Fruit fly (Drosophila melanogaster) whole organism, embryonic: Measurements from ENCODE around the gene Iyd.

ENCODE experiments used
- ATbp ChIP-seq: fragments of 200-800 bp; sonication (Bioruptor generic); optimal IDR thresholded peaks from 2 replicates; lab custom pipeline; 2017; ENCODE audit warnings: missing biosample characterization, mild to moderate bottlenecking, missing genetic modification characterization, missing genetic modification reagents
- Abd-B ChIP-seq: fragments of 200-800 bp; sonication (Bioruptor generic); optimal IDR thresholded peaks from 2 replicates; lab custom pipeline; 2018; ENCODE audit warnings: missing biosample characterization, mild to moderate bottlenecking, missing genetic modification characterization, moderate library complexity
- Asciz ChIP-seq: fragments of 200-800 bp; sonication (Bioruptor generic); optimal IDR thresholded peaks from 2 replicates; lab custom pipeline; 2017; ENCODE audit warnings: missing biosample characterization, mild to moderate bottlenecking, missing genetic modification characterization, missing genetic modification reagents
- Bgb ChIP-seq: fragments of 200-800 bp; sonication (Bioruptor generic); IDR thresholded peaks from 2 replicates; pipeline ENCODE4 v1.3.6; 2022; ENCODE audit warnings: missing biosample characterization, missing genetic modification characterization; ENCODE audit not compliant: partially characterized antibody
- CG10431 ChIP-seq: fragments of 200-800 bp; sonication (Bioruptor generic); optimal IDR thresholded peaks from 3 replicates; lab custom pipeline; 2018; ENCODE audit warnings: missing biosample characterization, mild to moderate bottlenecking, missing genetic modification characterization
- CG13287 ChIP-seq: fragments of 200-800 bp; sonication (Bioruptor generic); IDR thresholded peaks from 2 replicates; pipeline ENCODE4 v1.3.6; 2022; ENCODE audit warnings: missing biosample characterization, missing genetic modification characterization; ENCODE audit not compliant: partially characterized antibody
- CG15514 ChIP-seq: fragments of 200-800 bp; sonication (Bioruptor generic); optimal IDR thresholded peaks from 3 replicates; lab custom pipeline; 2017; ENCODE audit warnings: missing biosample characterization, missing genetic modification characterization, mild to moderate bottlenecking, moderate library complexity, missing genetic modification reagents
- CG17568 ChIP-seq: fragments of 200-800 bp; sonication (Bioruptor generic); optimal IDR thresholded peaks from 2 replicates; lab custom pipeline; 2018; ENCODE audit warnings: missing biosample characterization, mild to moderate bottlenecking, missing genetic modification characterization, moderate library complexity
- CG2678 ChIP-seq: fragments of 200-800 bp; sonication (Bioruptor generic); optimal IDR thresholded peaks from 3 replicates; lab custom pipeline; 2019; ENCODE audit warnings: missing biosample characterization, mild to moderate bottlenecking, missing genetic modification characterization, moderate library complexity
- CG2712 ChIP-seq: fragments of 200-800 bp; optimal IDR thresholded peaks from 3 replicates; lab custom pipeline; 2019; ENCODE audit warnings: missing biosample characterization, mild to moderate bottlenecking, missing genetic modification characterization, moderate library complexity
- CG30431 ChIP-seq: fragments of 200-800 bp; sonication (Bioruptor generic); optimal IDR thresholded peaks from 2 replicates; lab custom pipeline; 2017; ENCODE audit warnings: missing biosample characterization, missing genetic modification characterization
- CG3995 ChIP-seq: fragments of 200-800 bp; sonication (Bioruptor generic); optimal IDR thresholded peaks from 3 replicates; lab custom pipeline; 2016; ENCODE audit warnings: missing biosample characterization, missing genetic modification characterization
- CG7987 ChIP-seq: fragments of 200-800 bp; sonication (Bioruptor generic); optimal IDR thresholded peaks from 2 replicates; lab custom pipeline; 2018; ENCODE audit warnings: missing biosample characterization, mild to moderate bottlenecking, missing genetic modification characterization, moderate library complexity
- CG8359 ChIP-seq: fragments of 200-800 bp; sonication (Bioruptor generic); optimal IDR thresholded peaks from 2 replicates; lab custom pipeline; 2017; ENCODE audit warnings: missing biosample characterization, mild to moderate bottlenecking, missing genetic modification characterization, borderline replicate concordance
- CHES-1-like ChIP-seq: fragments of 200-800 bp; sonication (Bioruptor generic); optimal IDR thresholded peaks from 2 replicates; lab custom pipeline; 2016; ENCODE audit warnings: missing biosample characterization, missing genetic modification characterization
- CTCF ChIP-seq: fragments of 200-800 bp; sonication (Bioruptor generic); optimal IDR thresholded peaks from 2 replicates; lab custom pipeline; 2017; ENCODE audit warnings: missing biosample characterization, mild to moderate bottlenecking, missing genetic modification characterization, moderate library complexity
- D19B ChIP-seq: fragments of 200-800 bp; sonication (Bioruptor generic); optimal IDR thresholded peaks from 2 replicates; lab custom pipeline; 2017; ENCODE audit warnings: missing biosample characterization, mild to moderate bottlenecking, missing genetic modification characterization
- Drgx ChIP-seq: fragments of 200-800 bp; sonication (Bioruptor generic); IDR thresholded peaks from 2 replicates; pipeline ENCODE4 v1.3.6; 2022; ENCODE audit warnings: missing biosample characterization, missing genetic modification characterization
- Jarid2 ChIP-seq: fragments of 200-800 bp; sonication (Bioruptor generic); optimal IDR thresholded peaks from 3 replicates; lab custom pipeline; 2017; ENCODE audit warnings: mild to moderate bottlenecking, missing biosample characterization, missing genetic modification reagents, missing genetic modification characterization
- Pdp1 ChIP-seq, 2 experiments: fragments of 200-800 bp; sonication (Bioruptor generic); optimal IDR thresholded peaks; 3 replicates each; lab custom pipeline; 2016; ENCODE audit warnings: missing biosample characterization in 2 of 2, missing genetic modification characterization in 2 of 2, mild to moderate bottlenecking in 1 of 2, moderate library complexity in 1 of 2
- Ravus ChIP-seq: fragments of 200-800 bp; sonication (Bioruptor generic); IDR thresholded peaks from 2 replicates; pipeline ENCODE4 v1.3.6; 2022; ENCODE audit warnings: missing biosample characterization, missing genetic modification characterization
- Rx ChIP-seq: fragments of 200-800 bp; sonication (Bioruptor generic); IDR thresholded peaks from 2 replicates; pipeline ENCODE4 v1.3.6; 2022; ENCODE audit warnings: missing biosample characterization, missing genetic modification characterization
- Taf1 ChIP-seq: fragments of 200-800 bp; sonication (Bioruptor generic); IDR thresholded peaks from 2 replicates; pipeline ENCODE4 v1.3.6; 2022; ENCODE audit warnings: missing biosample characterization, missing genetic modification characterization
- amos ChIP-seq: fragments of 200-800 bp; sonication (Bioruptor generic); IDR thresholded peaks from 2 replicates; pipeline ENCODE4 v1.3.6; 2022; ENCODE audit warnings: missing biosample characterization, missing genetic modification characterization; ENCODE audit not compliant: partially characterized antibody
- ato ChIP-seq: fragments of 200-800 bp; sonication (Bioruptor generic); IDR thresholded peaks from 2 replicates; pipeline ENCODE4 v1.3.6; 2022; ENCODE audit warnings: missing biosample characterization, missing genetic modification characterization; ENCODE audit not compliant: partially characterized antibody
- bbx ChIP-seq: fragments of 200-800 bp; sonication (Bioruptor generic); IDR thresholded peaks from 2 replicates; pipeline ENCODE4 v1.3.6; 2022; ENCODE audit warnings: missing biosample characterization, missing genetic modification characterization; ENCODE audit not compliant: partially characterized antibody
- bsh ChIP-seq, 2 experiments: fragments of 200-800 bp; sonication (Bioruptor generic); optimal IDR thresholded peaks; 2 replicates each; lab custom pipeline; 2017 to 2018; ENCODE audit warnings: mild to moderate bottlenecking in 2 of 2, missing biosample characterization in 2 of 2, missing genetic modification characterization in 2 of 2, moderate library complexity in 1 of 2
- caup ChIP-seq: fragments of 200-800 bp; sonication (Bioruptor generic); optimal IDR thresholded peaks from 3 replicates; lab custom pipeline; 2017; ENCODE audit warnings: missing biosample characterization, mild to moderate bottlenecking, missing genetic modification characterization, moderate library complexity; ENCODE audit not compliant: severe bottlenecking
- ci ChIP-seq: fragments of 200-800 bp; sonication (Bioruptor generic); IDR thresholded peaks from 3 replicates; pipeline ENCODE4 v1.3.6; 2022; ENCODE audit warnings: missing biosample characterization, missing genetic modification characterization
- corto ChIP-seq: fragments of 200-800 bp; sonication (Bioruptor generic); optimal IDR thresholded peaks from 2 replicates; lab custom pipeline; 2016; ENCODE audit warnings: missing biosample characterization, mild to moderate bottlenecking, missing genetic modification characterization, moderate library complexity
- crol ChIP-seq: fragments of 200-800 bp; sonication (Bioruptor generic); IDR thresholded peaks from 2 replicates; pipeline ENCODE4 v1.3.6; 2022; ENCODE audit warnings: missing biosample characterization, missing genetic modification characterization
- dimm ChIP-seq: fragments of 200-800 bp; sonication (Bioruptor generic); IDR thresholded peaks from 2 replicates; pipeline ENCODE4 v1.3.6; 2022; ENCODE audit warnings: missing biosample characterization, missing genetic modification characterization
- eve ChIP-seq, 2 experiments: fragments of >200 bp; optimal IDR thresholded peaks; 2 replicates each; lab custom pipeline; 2017; ENCODE audit warnings: missing biosample characterization in 2 of 2, missing genetic modification characterization in 2 of 2
- gcm2 ChIP-seq: fragments of 200-800 bp; sonication (Bioruptor generic); optimal IDR thresholded peaks from 2 replicates; lab custom pipeline; 2016; ENCODE audit warnings: missing biosample characterization, missing genetic modification characterization
- gro ChIP-seq: fragments of 200-800 bp; sonication (Bioruptor generic); optimal IDR thresholded peaks from 2 replicates; lab custom pipeline; 2016; ENCODE audit warnings: missing biosample characterization, missing genetic modification characterization
- prd ChIP-seq, 3 experiments: fragments of >200 bp in 2 of 3; fragments of 200-800 bp in 1 of 3; sonication (Bioruptor generic) in 1 of 3; optimal IDR thresholded peaks in 2 of 3; IDR thresholded peaks in 1 of 3; 2 replicates in 2 of 3; 3 replicates in 1 of 3; pipeline versions ENCODE4 v1.3.6 to Lab custom; 2017 to 2022; ENCODE audit warnings: missing biosample characterization in 1 of 3, missing genetic modification characterization in 1 of 3
- rib ChIP-seq: fragments of 200-800 bp; sonication (Bioruptor generic); IDR thresholded peaks from 2 replicates; pipeline ENCODE4 v1.3.6; 2022; ENCODE audit warnings: missing biosample characterization, missing genetic modification characterization
- sens ChIP-seq: fragments of 200-800 bp; sonication (Bioruptor generic); peaks from one replicate; lab custom pipeline; 2016; ENCODE audit warnings: missing biosample characterization, missing genetic modification characterization
- slp2 ChIP-seq: fragments of 200-800 bp; sonication (Bioruptor generic); optimal IDR thresholded peaks from 2 replicates; lab custom pipeline; 2016; ENCODE audit warnings: missing biosample characterization, missing genetic modification characterization
- sqz ChIP-seq: fragments of 200-800 bp; sonication (Bioruptor generic); optimal IDR thresholded peaks from 3 replicates; lab custom pipeline; 2018; ENCODE audit warnings: missing biosample characterization, mild to moderate bottlenecking, missing genetic modification characterization
- sr ChIP-seq: fragments of 200-800 bp; sonication (Bioruptor generic); IDR thresholded peaks from 3 replicates; pipeline ENCODE4 v1.3.6; 2022; ENCODE audit warnings: missing biosample characterization, missing genetic modification characterization
- tna ChIP-seq: fragments of 200-800 bp; sonication (Bioruptor generic); IDR thresholded peaks from 2 replicates; pipeline ENCODE4 v1.3.6; 2022; ENCODE audit warnings: missing biosample characterization, missing genetic modification characterization; ENCODE audit not compliant: partially characterized antibody

Gene Iyd

DNA sequence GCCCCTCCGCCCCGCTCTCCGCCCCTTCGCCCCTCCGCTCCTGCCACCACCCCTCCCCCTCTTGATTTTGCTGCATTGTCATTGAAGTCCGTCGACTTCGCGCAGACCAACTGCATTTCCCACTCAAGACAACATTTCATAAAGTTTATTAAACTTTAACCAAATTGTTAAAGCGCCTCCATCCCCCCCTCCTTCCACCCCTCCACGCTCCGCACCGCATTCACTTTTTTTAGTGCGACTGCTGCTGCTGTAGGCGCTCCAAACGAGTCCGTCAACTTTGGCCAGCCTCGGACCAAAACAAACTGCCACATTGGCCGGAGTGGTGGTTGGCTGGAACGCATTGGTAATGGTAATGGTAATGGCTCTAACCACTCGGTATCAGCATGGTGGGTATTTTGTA, 42.8 kb upstream of the Iyd start:
- TF ChIP-seq crol (GFP tag; lab: Robert Waterston, UW): peak; percentile 78
- TF ChIP-seq Drgx (GFP tag; lab: Robert Waterston, UW): 0 out of 2 replicates have a peak, but pooled peaks have one; percentile 17
- TF ChIP-seq bbx (GFP tag; lab: Robert Waterston, UW): 0 out of 2 replicates have a peak, but pooled peaks have one; percentile 17
- no peak for TF ChIP-seq CG2678 (tag; lab: Kevin White, UChicago)

DNA sequence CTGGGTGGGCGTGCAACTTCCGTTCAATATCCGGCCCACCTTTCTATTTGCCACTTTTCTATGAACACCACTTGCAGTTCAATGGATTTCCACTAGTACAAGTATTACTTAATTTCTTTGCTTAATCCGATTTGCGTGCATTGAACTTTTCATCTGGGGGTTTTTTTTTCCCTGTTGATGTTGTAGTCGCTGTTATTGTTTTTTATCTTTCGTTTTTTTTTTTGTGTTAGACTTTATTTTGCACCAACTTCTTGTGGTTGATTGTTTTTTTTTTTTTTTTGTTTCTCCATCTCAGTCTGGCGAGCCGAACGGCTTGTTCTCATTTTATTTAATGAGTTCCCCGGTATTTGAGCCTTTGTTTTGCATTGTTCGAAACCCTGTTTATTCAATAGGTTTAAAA, 40.3 kb upstream of the Iyd start:
- TF ChIP-seq eve (GFP tag; optimal IDR thresholded peaks at IDR 0.05; lab: Kevin White, UChicago) (peak in 1 of 2 experiments; percentile 62), amos (GFP tag; lab: Robert Waterston, UW) (no peak), bsh (GFP tag; optimal IDR thresholded peaks at IDR 0.05; lab: Kevin White, UChicago) (peak in 1 of 2 experiments; percentile 2), rib (GFP tag; lab: Robert Waterston, UW) (no peak), ATbp (GFP tag; lab: Kevin White, UChicago) (no peak), Abd-B (GFP tag; lab: Kevin White, UChicago) (no peak), Rx (no peak)

DNA sequence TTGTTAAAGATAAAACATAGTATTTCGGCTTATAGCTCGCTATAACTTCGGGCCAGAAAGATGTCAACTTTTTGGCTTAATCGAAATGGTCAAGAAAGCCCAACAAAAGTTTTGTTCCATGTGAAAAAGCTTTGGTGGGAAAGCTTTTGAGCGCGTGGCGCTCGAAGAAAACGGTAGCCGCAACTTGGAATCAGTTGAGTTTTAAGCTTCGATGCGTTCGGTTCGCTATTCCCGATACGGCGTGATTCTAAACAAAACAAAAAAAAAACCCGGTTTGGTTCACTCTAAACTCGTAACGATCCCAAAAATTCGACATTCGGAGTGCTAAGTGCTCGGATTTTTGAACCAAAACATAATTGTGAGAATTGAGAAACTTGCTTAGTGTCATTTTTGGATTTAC, 39.8 kb upstream of the Iyd start, which contains the start of gene IRSp53:
TSS of gene IRSp53 (plus strand) at position 204 of the 400 bp plus-strand sequence.
- TF ChIP-seq slp2 (no peak), CTCF (GFP tag; lab: Kevin White, UChicago) (peak; percentile 77), ato (GFP tag; lab: Robert Waterston, UW) (peak; percentile 51; the same call in 1 of the 2 replicates), Asciz (GFP tag; lab: Kevin White, UChicago) (no peak), Taf1 (GFP tag; lab: Robert Waterston, UW) (no peak), Jarid2 (GFP tag; lab: Kevin White, UChicago) (peak; percentile 79), CHES-1-like (GFP tag; lab: Kevin White, UChicago) (no peak), dimm (GFP tag; lab: Robert Waterston, UW) (no peak), Ravus (no peak), CG17568 (no peak), Bgb (GFP tag; lab: Robert Waterston, UW) (0 out of 2 replicates have a peak, but pooled peaks have one; percentile 17), sens (peak; percentile 57), corto (GFP tag; lab: Kevin White, UChicago) (peak; percentile 0), CG3995 (GFP tag; lab: Kevin White, UChicago) (no peak), ci (GFP tag; lab: Robert Waterston, UW) (no peak; the same call in 2 of the 3 replicates), CG7987 (GFP tag; lab: Kevin White, UChicago) (peak; percentile 1), Pdp1 (GFP tag; optimal IDR thresholded peaks at IDR 0.05; lab: Kevin White, UChicago) (no peak), gcm2 (GFP tag; lab: Kevin White, UChicago) (no peak), caup (GFP tag; lab: Kevin White, UChicago) (peak; percentile 11), CG8359 (GFP tag; lab: Kevin White, UChicago) (no peak), Drgx (GFP tag; lab: Robert Waterston, UW) (0 out of 2 replicates have a peak, but pooled peaks have one; percentile 5), CG30431 (no peak), CG15514 (GFP tag; lab: Kevin White, UChicago) (peak; percentile 61), prd (optimal IDR thresholded peaks at IDR 0.05; lab: Kevin White, UChicago) (no peak), prd (GFP tag; IDR thresholded peaks at IDR 0.05; lab: Robert Waterston, UW) (no peak), sqz (GFP tag; lab: Kevin White, UChicago) (peak; percentile 37), tna (GFP tag; lab: Robert Waterston, UW) (peak; percentile 38; the same call in 1 of the 2 replicates), CG10431 (GFP tag; lab: Kevin White, UChicago) (no peak), CG2712 (tag; lab: Kevin White, UChicago) (no peak), CG13287 (GFP tag; lab: Robert Waterston, UW) (peak; percentile 31; the same call in 1 of the 2 replicates), D19B (GFP tag; lab: Kevin White, UChicago) (no peak), gro (GFP tag; lab: Kevin White, UChicago) (peak; percentile 21), sr (GFP tag; lab: Robert Waterston, UW) (no peak)
